Worm (Caenorhabditis elegans): ENCODE results near the gene ZK418.11.

Gene ZK418.11

DNA sequence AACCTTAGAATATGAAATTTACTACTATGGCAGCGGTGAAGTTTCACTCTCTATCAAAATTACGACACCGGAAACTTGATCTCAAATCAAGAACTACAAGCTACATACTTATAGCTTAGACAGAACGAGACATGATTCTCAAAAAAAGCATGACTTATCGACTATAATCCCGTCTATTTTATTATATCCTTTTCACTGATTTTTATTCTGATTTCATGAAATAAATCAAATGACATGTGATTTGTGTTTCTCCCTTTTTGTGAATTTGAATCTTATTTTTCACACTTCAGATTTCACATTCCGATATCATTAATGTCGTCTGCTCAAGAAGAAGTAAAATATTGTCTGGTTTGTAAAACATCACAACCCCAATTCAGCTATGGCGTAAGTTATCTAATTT is at the start of gene ZK418.11:
ZK418.11 (plus strand) TSS at position 289 of the 400 bp plus-strand sequence.
- TF ChIP-seq fkh-3 (tag; optimal IDR thresholded peaks at IDR 0.05): no peak
- no peak for TF ChIP-seq egrh-3 (GFP tag; IDR thresholded peaks at IDR 0.05)
- TF ChIP-seq unc-130 (GFP tag; optimal IDR thresholded peaks at IDR 0.05): no peak
- no peak for TF ChIP-seq Y79H2A.3 (GFP tag; conservative IDR thresholded peaks at IDR 0.05)
- TF ChIP-seq lsl-1 (GFP tag; optimal IDR thresholded peaks at IDR 0.05): no peak
- TF ChIP-seq Y67H2A.10 (GFP tag; conservative IDR thresholded peaks at IDR 0.05): no peak

DNA sequence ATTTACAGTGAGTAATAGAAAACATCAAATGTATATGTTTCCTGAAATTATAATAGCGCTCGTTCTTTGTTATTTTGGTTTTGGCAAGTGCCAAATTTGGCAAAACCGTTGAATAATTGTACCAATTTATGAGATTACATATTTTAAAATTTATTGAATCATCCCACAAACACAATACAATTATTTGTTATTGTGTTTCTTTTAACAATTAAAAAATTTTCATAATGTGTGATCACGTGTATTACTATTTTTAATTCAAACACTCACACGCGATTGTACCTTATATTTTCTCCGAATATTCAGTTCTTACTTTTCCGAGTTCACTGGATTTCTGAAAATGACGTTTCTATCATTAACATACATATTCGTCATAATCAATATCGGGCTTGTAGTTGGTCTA is 43.8 kb upstream of the ZK418.11 start, which contains the start of gene R01H2.2:
R01H2.2 (plus strand) TSS at position 301 of the 400 bp plus-strand sequence.
- TF ChIP-seq Y95B8A.8 (GFP tag; IDR thresholded peaks at IDR 0.05): no peak
- no peak for TF ChIP-seq xnd-1 (tag; optimal IDR thresholded peaks at IDR 0.05)
- TF ChIP-seq ceh-40 (GFP tag; IDR thresholded peaks at IDR 0.05): no peak
- TF ChIP-seq gei-17 (GFP tag; optimal IDR thresholded peaks at IDR 0.05): no peak
- no peak for TF ChIP-seq ceh-91 (GFP tag; IDR thresholded peaks at IDR 0.05)
- TF ChIP-seq let-526 (GFP tag; IDR thresholded peaks at IDR 0.05): no peak
- TF ChIP-seq mxl-1 (tag; optimal IDR thresholded peaks at IDR 0.05): no peak

DNA sequence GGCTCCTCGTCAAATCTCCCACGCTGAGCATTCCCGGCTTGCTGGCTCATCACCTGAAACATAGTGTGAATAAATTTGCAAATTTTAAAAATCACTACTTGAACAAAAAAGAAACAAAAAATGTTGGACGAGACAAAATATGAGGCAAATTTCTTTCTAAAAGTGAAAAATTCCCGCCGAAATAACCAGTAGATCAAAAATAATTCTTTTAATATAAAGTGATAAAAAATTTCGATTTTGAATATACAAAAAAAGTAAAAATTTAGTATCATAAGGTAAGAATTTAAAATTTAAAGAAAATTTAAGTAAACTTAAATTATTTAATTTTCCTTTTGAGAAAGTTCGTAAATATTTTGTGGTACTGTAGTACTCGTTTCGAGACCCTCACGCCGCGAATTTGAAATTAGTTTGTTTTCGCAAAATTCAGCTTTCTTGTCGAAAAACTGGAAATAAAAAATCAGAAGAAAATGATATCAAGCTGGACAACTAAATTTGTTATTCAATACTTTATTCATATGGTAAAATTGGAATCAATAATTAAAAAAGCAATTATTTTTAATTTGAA is 39.5 kb upstream of the ZK418.11 start, which contains the start of gene egg-2:
egg-2 (minus strand) TSS at position 53 of the 565 bp plus-strand sequence.
- TF ChIP-seq F33H1.4 (GFP tag; IDR thresholded peaks at IDR 0.05) (peak; percentile 79), lsl-1 (GFP tag; optimal IDR thresholded peaks at IDR 0.05) (peak; percentile 81), xnd-1 (tag; optimal IDR thresholded peaks at IDR 0.05) (peak; percentile 39), F22D6.2 (tag; optimal IDR thresholded peaks at IDR 0.05) (no peak), D2030.7 (GFP tag; IDR thresholded peaks at IDR 0.05) (peak; percentile 17; the same call in 1 of the 2 replicates), lin-54 (GFP tag; optimal IDR thresholded peaks at IDR 0.05) (peak; percentile 55), hmg-1.2 (GFP tag; IDR thresholded peaks at IDR 0.05) (peak; percentile 16; the same call in 1 of the 2 replicates), efl-1 (GFP tag; optimal IDR thresholded peaks at IDR 0.05) (peak; percentile 69), madf-6 (GFP tag; IDR thresholded peaks at IDR 0.05) (peak; percentile 77), ceh-91 (GFP tag; IDR thresholded peaks at IDR 0.05) (peak; percentile 46), K12H6.12 (tag; optimal IDR thresholded peaks at IDR 0.05) (no peak), pha-4 (tag; optimal IDR thresholded peaks at IDR 0.05) (no peak)

DNA sequence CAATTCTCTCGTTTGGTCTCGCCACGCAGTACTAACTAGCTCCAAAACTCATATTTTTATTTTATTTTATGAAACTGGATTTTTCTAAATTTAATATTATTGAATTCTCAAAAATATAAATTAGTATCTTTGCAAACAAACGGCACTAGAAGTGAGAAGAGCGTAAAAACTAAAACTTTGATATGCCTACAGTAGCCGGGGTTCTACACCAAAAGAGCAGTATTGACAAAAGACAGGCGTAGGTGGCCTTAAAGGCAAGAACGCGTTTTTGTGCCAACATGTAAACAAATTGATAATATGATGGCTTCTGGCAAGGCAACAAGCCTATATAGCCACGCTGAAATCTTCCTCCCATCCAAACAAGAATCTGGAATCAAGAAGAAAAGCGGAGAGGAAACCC is 37.5 kb upstream of the ZK418.11 start, which contains the start of gene R01H2.1:
R01H2.1 (plus strand) TSS at position 301 of the 400 bp plus-strand sequence.
- TF ChIP-seq ceh-79 (tag; optimal IDR thresholded peaks at IDR 0.05) (no peak), nhr-179 (tag; optimal IDR thresholded peaks at IDR 0.05) (no peak), aptf-3 (GFP tag; IDR thresholded peaks at IDR 0.05) (no peak)

DNA sequence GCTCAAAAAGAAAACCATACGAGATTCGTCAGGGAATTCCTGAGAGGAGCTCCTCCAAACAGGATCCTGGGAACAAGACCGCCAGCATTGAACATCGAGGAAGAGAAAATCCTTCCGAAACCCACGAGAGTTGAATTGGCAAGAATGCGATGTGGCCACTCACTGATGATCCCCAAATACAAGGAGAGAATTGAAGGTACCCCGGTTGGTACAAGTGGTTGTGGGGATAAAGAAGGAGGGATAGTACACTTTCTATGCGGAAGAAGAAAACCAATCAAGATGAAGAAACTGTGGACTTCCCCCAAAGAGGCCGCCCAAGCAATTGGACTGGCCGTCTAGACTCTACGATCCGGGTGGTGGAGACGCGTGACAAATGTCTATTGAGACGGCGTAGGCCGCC is 37.0 kb upstream of the ZK418.11 start:
- TF ChIP-seq ztf-6 (GFP tag; IDR thresholded peaks at IDR 0.05) (no peak), efl-1 (GFP tag; optimal IDR thresholded peaks at IDR 0.05) (no peak), dpl-1 (GFP tag; optimal IDR thresholded peaks at IDR 0.05) (no peak), him-1 (tag; optimal IDR thresholded peaks at IDR 0.05) (no peak), egl-44 (GFP tag; IDR thresholded peaks at IDR 0.05) (no peak), attf-6 (GFP tag; IDR thresholded peaks at IDR 0.05) (no peak), snpc-3.4 (tag; optimal IDR thresholded peaks at IDR 0.05) (no peak), let-607 (tag; optimal IDR thresholded peaks at IDR 0.05) (no peak), ceh-91 (GFP tag; IDR thresholded peaks at IDR 0.05) (no peak), F37B4.10 (GFP tag; IDR thresholded peaks at IDR 0.05) (no peak), B0336.3 (GFP tag; IDR thresholded peaks at IDR 0.05) (no peak), bed-1 (GFP tag; IDR thresholded peaks at IDR 0.05) (no peak)
